Worm (Caenorhabditis elegans) whole organism, L4/young adult: Measurements from ENCODE around the gene ule-5.

Source experiments
- W03F9.2 ChIP-seq: fragments of 150-350 bp; optimal IDR thresholded peaks from 2 replicates; lab custom pipeline; 2014; ENCODE audit warnings: missing biosample characterization, missing genetic modification characterization
- dao-5 ChIP-seq: sonication (generic microtip); optimal IDR thresholded peaks from 2 replicates; lab custom pipeline; 2016; ENCODE audit warnings: missing genotype, missing genetic modification characterization, moderate library complexity, missing compliant biosample characterization
- him-1 ChIP-seq: sonication (generic microtip); optimal IDR thresholded peaks from 2 replicates; lab custom pipeline; 2016; ENCODE audit warnings: missing genotype, missing genetic modification reagents, missing genetic modification characterization, missing compliant biosample characterization

ule-5 gene

DNA sequence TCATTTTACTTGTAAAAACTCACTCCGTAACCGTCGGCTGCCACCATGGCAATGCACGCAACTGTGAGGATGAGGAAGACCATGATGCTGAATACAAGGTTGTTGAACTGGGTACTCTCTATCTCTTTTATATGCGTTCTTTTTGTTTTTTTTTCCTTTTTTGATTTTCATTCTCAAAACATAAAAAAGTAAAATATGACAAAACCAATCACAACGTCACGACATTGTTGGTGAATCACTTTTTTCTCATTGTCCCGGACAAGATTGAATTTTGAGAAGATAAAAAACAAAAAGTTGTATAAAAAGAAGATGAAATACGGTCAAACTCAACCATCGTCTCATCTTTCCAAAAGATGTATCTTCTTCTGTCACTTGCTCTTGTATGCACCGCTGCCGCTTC, at the start of gene ule-5, which contains the start of gene Y62H9A.5:
TSS of gene ule-5 (plus strand) at position 328 of the 400 bp plus-strand sequence.
TSS of gene Y62H9A.5 (minus strand) at position 101 of the 400 bp plus-strand sequence.
- TF ChIP-seq him-1 (tag; lab: Kevin White, UChicago) (no peak), W03F9.2 (tag; lab: Kevin White, UChicago) (no peak), dao-5 (no peak)

DNA sequence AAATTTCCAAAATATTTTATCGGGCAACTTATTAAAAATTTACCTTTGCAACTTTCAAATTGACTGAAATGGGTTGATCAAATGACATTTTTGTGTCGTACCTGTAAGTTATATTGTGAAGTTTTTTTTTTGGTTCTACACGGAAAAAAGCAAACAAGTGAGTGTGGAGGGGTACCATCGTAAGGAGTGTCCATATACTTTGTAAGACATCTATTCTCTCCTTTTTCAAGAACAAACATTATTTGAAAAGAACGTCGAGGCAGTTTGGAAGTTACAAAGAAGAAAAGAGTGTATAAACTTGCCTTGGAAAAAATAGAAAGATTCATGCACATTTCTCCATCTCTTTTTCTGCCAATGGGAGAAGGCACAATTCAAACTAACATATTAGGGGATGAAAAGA, 45.5 kb upstream of the ule-5 start, which contains the start of gene taf-7.1:
TSS of gene taf-7.1 (minus strand) at position 101 of the 400 bp plus-strand sequence.
- TF ChIP-seq W03F9.2 (tag; lab: Kevin White, UChicago) (no peak), dao-5 (no peak), him-1 (tag; lab: Kevin White, UChicago) (no peak)

DNA sequence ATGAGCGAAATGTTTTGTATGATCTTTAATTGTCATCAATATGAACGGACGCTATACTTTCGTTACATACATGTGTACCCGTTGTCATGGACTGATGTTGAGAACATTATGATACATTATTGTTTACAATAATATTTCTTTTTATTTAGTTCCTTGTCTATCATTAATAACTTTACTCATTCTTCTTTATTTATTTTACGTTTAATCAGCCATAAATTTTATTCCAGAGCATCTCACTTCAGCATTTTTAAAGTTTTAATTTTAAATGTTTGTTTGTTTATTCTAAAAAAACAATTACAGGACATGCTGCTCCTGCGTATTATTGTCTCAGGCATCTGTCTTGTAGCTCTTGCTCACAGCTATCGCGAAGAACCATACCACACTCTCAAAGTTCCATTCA, 39.6 kb upstream of the ule-5 start, which contains the start of gene F54F7.2:
TSS of gene F54F7.2 (plus strand) at position 301 of the 400 bp plus-strand sequence.
- TF ChIP-seq W03F9.2 (tag; lab: Kevin White, UChicago) = no peak
- no peak for TF ChIP-seq dao-5
- TF ChIP-seq him-1 (tag; lab: Kevin White, UChicago) = no peak

DNA sequence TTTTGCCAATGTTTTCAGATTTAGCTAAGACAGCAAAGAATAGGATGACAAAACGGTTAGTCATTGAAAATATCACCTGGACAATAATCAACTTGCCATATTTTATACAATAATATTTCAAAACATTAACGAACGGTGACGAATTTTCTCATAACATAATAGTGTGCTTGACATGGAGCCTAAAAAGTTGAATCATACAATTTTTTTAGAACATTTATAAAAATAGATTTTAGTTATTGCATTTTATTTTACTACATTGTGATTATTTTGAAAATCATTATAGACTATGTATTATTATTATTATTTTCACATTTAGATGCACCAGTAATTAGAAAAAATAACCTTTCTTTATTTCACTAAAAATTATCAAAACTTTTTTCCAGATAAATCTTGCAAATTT, 34.3 kb upstream of the ule-5 start, which contains the start of gene F54F7.9:
TSS of gene F54F7.9 (minus strand) at position 101 of the 400 bp plus-strand sequence.
- TF ChIP-seq W03F9.2 (tag; lab: Kevin White, UChicago) (no peak), dao-5 (no peak), him-1 (tag; lab: Kevin White, UChicago) (no peak)

DNA sequence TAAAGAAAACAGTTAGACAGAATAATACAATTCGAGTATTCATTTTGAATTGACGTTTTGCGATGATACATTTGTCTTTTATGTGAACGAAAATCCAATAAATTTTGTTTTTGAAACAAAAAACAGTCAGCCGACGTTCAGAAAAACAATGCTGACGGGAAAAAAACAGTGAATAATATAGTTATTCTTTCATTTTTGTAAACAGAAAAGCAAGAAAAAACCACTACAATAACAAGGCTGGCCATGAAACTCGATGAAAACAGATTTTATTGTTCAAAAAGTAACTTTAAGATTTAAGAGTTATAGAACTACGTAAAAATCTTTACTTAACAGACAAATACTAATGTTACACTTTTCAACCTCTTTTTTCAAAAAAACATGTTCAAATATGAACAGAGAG, 32.8 kb upstream of the ule-5 start, which contains the start of gene F54F7.3:
TSS of gene F54F7.3 (minus strand) at position 101 of the 400 bp plus-strand sequence.
- no peak for TF ChIP-seq W03F9.2 (tag; lab: Kevin White, UChicago)
- TF ChIP-seq dao-5 = no peak
- no peak for TF ChIP-seq him-1 (tag; lab: Kevin White, UChicago)

DNA sequence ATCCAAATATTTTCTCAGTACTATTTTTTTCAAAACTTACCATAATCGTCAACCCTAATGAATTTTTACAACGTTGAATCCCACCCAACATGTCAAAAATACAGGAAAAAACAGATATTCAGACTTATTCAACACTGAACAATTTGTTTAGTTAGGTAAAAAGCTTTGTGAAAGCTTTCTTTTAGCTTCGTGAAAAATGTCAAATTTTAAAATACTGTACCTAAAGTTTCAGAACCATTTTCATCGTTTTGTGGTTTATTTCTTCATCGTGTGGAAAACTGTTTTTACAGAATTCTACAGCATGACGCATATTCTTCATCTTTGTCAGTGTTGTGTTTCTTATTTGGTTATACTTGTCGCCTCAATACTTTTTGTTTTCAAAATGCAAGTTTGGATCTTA, 32.4 kb upstream of the ule-5 start, which contains the start of gene F54F7.14:
TSS of gene F54F7.14 (plus strand) at position 301 of the 400 bp plus-strand sequence.
- TF ChIP-seq him-1 (tag; lab: Kevin White, UChicago) (no peak), W03F9.2 (tag; lab: Kevin White, UChicago) (no peak), dao-5 (no peak)

DNA sequence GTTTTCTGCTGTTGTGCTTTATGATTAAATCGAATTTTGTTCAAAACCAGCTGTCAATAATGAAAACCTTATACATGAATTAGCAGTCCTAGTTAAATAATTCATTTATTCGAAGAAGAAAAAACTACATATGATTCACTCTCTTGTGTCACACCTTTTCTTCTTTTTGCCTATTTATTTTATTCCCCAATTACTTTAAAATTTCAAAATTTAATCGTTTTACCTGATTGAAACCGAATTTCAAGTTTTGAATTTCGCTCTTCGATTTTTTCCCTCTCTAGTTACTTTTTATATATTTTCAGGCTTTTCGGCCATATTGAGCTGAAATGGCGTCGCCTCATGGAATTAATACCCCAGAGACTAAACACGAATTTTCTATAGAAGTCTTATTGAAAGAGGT, 30.4 kb upstream of the ule-5 start, which contains the start of gene xtr-1:
TSS of gene xtr-1 (plus strand) at position 301 of the 400 bp plus-strand sequence.
- TF ChIP-seq W03F9.2 (tag; lab: Kevin White, UChicago) = no peak
- TF ChIP-seq dao-5 = no peak
- no peak for TF ChIP-seq him-1 (tag; lab: Kevin White, UChicago)

DNA sequence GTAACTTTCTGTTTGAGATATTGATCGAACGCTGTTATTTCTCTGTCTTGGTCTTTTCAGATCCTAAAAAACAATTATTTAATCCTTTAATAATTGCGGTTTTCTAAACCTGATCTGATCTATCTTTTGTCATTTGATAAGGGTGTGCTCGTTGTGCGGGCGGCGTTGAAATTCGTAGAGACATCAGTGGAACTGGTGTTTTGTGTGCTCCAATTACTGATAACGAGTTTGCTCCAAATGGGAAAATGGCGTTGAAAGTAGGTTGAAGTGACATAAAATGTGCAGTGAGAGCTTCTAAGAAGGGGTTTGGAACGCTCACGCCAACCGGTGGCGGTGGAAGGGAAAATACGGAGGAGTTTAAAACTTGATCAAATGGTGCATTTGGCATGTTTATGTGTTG, 28.5 kb upstream of the ule-5 start:
- TF ChIP-seq dao-5 = no peak
- TF ChIP-seq him-1 (tag; lab: Kevin White, UChicago) = no peak
- no peak for TF ChIP-seq W03F9.2 (tag; lab: Kevin White, UChicago)

DNA sequence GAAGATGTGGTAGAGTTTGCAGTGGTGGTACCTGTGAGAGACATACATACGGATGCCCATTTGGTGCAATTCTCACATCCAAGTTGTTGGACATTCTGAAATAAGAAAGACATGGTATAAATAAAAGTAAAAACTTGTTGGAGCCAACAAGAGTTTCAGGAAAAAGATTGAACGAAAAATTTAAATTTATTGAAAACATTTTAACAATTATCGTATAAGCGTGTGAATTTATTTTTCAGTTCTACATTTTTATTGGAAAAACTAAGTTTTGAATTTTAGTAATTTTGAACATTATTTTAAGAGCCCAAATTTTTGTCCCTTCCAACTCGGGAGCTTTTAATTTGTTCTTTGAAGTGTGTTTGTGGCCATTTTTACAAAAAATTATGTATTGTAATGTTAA, 28.0 kb upstream of the ule-5 start, which contains the start of gene F54F7.8:
TSS of gene F54F7.8 (minus strand) at position 101 of the 400 bp plus-strand sequence.
- no peak for TF ChIP-seq W03F9.2 (tag; lab: Kevin White, UChicago)
- TF ChIP-seq him-1 (tag; lab: Kevin White, UChicago) = no peak
- TF ChIP-seq dao-5 = no peak

DNA sequence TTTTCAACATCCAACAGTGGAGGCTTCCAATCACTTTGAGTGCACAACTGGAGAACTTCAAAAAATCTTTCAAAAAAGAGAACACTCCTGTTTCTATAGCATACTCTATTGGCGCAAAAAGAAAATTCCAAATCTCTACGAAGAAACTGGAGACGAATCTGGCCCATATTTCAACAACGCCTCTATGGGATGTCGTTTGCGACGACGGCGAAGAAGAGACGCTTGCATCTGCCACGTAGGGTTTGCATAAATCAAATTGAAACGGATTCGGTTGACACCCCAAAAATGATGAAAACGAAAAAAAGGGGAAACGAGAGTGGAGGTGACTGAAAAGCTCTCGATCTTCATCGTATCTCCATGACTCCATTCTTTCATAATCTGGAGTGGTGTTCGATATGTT, 26.7 kb upstream of the ule-5 start:
- TF ChIP-seq dao-5 (no peak), W03F9.2 (tag; lab: Kevin White, UChicago) (no peak), him-1 (tag; lab: Kevin White, UChicago) (no peak)

DNA sequence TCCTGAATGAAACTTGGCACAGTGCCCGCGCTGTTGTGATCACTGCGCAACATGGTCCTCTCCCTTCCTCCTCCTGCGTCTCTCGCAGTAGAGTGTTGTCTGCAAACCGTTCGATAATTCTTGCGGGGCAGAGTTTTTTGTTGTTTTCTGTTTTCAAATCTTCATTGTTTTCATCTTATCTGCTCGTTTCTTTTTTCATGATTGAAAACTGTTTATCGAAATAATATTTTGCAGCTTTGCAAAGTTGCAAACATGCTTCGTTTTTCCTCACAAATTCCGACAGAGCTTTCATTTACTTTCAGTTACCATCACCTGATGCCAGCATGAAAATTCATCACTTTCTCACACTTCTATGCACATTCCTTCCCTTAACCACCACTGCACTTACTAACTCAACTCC, 25.7 kb upstream of the ule-5 start, which contains the start of gene mes-1:
TSS of gene mes-1 (plus strand) at position 301 of the 400 bp plus-strand sequence.
- TF ChIP-seq him-1 (tag; lab: Kevin White, UChicago) = no peak
- TF ChIP-seq W03F9.2 (tag; lab: Kevin White, UChicago) = no peak
- TF ChIP-seq dao-5 = no peak

DNA sequence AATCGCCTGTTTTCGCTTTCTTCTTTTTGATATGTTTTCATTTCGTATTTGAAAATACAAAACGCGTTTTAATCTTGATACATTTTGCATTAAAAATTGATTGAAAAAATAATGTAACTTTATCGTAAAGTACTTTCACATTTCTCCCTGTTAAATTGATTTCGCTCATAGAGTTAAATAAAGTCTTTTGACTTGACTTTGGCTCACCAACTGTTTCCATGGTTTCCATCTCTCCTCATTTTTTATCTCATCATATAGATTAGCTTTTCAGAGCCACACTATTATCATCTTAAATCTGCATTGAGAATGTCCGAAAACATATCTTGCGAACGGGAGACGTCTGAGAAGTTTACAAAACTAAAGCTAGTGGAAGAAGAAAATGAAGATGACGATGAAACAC, 19.6 kb upstream of the ule-5 start, which contains the start of gene F54F7.10:
TSS of gene F54F7.10 (plus strand) at position 301 of the 400 bp plus-strand sequence.
- no peak for TF ChIP-seq him-1 (tag; lab: Kevin White, UChicago)
- no peak for TF ChIP-seq dao-5
- TF ChIP-seq W03F9.2 (tag; lab: Kevin White, UChicago) = no peak

DNA sequence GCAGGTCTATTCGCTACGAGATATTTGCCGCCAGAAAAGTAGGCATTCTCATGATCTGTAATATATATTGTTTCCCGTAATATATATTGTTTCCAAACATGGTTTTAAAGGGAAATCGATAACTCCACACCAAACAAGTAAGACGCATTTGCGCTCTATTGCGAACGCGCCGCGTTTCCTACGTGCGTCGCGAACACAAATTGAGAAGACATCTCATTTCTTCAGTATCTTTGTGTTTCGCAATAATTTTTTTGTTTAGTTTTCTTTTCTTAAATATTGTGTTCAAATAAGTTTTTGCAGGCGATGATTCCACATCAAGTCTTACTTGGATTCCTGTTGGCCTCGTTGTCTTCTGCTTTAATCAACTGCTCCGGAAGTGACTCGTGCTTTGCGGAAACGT, 17.8 kb upstream of the ule-5 start, which contains the start of gene F54F7.6:
TSS of gene F54F7.6 (plus strand) at position 301 of the 400 bp plus-strand sequence.
- TF ChIP-seq dao-5 = no peak
- TF ChIP-seq W03F9.2 (tag; lab: Kevin White, UChicago) = no peak
- TF ChIP-seq him-1 (tag; lab: Kevin White, UChicago) = no peak

DNA sequence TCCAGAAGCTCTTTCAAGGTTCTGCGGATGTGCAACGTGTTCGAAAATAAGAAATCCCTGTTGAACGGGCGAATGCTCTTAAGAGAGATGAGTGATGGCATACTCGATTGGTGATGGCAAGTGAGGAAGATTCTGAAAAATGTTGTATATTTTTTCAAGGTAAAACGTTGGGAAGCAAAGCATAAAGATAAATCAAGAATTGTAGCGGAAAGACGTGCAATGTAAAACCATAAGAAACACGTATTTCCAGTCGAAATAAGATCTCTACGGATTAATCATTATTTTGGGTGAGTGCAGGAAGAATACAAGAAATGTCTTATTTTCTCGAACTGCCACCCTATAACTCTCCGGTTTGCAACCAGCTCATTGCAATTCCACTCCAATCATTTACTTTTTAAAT, 13.7 kb upstream of the ule-5 start, which contains the start of gene dot-1.2:
TSS of gene dot-1.2 (minus strand) at position 101 of the 400 bp plus-strand sequence.
- TF ChIP-seq him-1 (tag; lab: Kevin White, UChicago) (no peak), dao-5 (no peak), W03F9.2 (tag; lab: Kevin White, UChicago) (no peak)
